Worm (Caenorhabditis elegans): ENCODE data around the gene srlf-30.

DNA sequence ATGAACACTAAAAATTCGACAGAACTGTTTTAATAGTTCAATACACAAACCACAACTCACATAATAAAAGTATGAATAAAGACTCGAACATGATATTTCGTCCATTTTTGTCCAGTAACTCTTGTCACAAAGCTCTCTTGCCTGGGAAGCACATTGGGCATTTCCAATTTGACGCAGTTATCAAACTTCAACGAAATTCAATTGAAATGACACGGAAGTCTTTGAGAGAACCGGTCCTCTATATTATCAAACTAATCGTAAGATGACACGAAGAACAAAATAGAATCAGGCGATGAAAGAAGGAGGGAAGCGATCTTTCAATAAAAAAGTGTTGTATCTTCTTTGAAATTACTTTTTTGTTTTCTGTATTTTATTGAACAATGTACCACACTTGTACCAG lies 45.1 kb upstream of the srlf-30 start, which contains the start of gene T11G6.3:
- TF ChIP-seq W03F9.2 (tag; optimal IDR thresholded peaks at IDR 0.05) (no peak), dao-5 (tag; optimal IDR thresholded peaks at IDR 0.05) (no peak), him-1 (tag; optimal IDR thresholded peaks at IDR 0.05) (no peak)
